Fruit fly (Drosophila melanogaster) whole organism, adult: ENCODE results near the gene AP-2mu.

Experiments used
- CG11617 ChIP-seq: fragments of 200-800 bp; sonication (Bioruptor generic); optimal IDR thresholded peaks from 2 replicates; lab custom pipeline; 2017; ENCODE audit warnings: mild to moderate bottlenecking, missing biosample characterization, missing genetic modification reagents, missing genetic modification characterization
- CG12768 ChIP-seq: fragments of 200-800 bp; sonication (Bioruptor generic); optimal IDR thresholded peaks from 2 replicates; lab custom pipeline; 2017; ENCODE audit warnings: missing biosample characterization, missing genetic modification characterization, mild to moderate bottlenecking, moderate library complexity, missing genetic modification reagents
- CG14711 ChIP-seq: fragments of 200-800 bp; sonication (Bioruptor generic); optimal IDR thresholded peaks from 2 replicates; lab custom pipeline; 2018; ENCODE audit warnings: missing biosample characterization, mild to moderate bottlenecking, missing genetic modification characterization, moderate library complexity
- CG1620 ChIP-seq: fragments of 200-800 bp; sonication (Bioruptor generic); optimal IDR thresholded peaks from 2 replicates; lab custom pipeline; 2016; ENCODE audit warnings: missing biosample characterization, missing genetic modification characterization
- CG33017 ChIP-seq: fragments of 200-800 bp; sonication (Bioruptor generic); optimal IDR thresholded peaks from 2 replicates; lab custom pipeline; 2018; ENCODE audit warnings: missing biosample characterization, mild to moderate bottlenecking, missing genetic modification characterization, moderate library complexity
- CG5204 ChIP-seq: fragments of 200-800 bp; sonication (Bioruptor generic); optimal IDR thresholded peaks from 2 replicates; lab custom pipeline; 2016; ENCODE audit warnings: missing biosample characterization, missing genetic modification characterization
- CG7045 ChIP-seq: fragments of 200-800 bp; sonication (Bioruptor generic); optimal IDR thresholded peaks from 2 replicates; lab custom pipeline; 2017; ENCODE audit warnings: missing biosample characterization, mild to moderate bottlenecking, missing genetic modification characterization
- CG7101 ChIP-seq: fragments of 200-800 bp; sonication (Bioruptor generic); optimal IDR thresholded peaks from 2 replicates; lab custom pipeline; 2018; ENCODE audit warnings: missing biosample characterization, mild to moderate bottlenecking, missing genetic modification characterization, moderate library complexity
- Clk ChIP-seq: fragments of 200-800 bp; sonication (Bioruptor generic); optimal IDR thresholded peaks from 2 replicates; lab custom pipeline; 2017; ENCODE audit warnings: missing biosample characterization, missing genetic modification characterization
- Crg-1 ChIP-seq: fragments of 200-800 bp; sonication (Bioruptor generic); optimal IDR thresholded peaks from 2 replicates; lab custom pipeline; 2016; ENCODE audit warnings: missing biosample characterization, missing genetic modification characterization
- Hr96 ChIP-seq: fragments of 200-800 bp; sonication (Bioruptor generic); optimal IDR thresholded peaks from 2 replicates; lab custom pipeline; 2016; ENCODE audit warnings: missing biosample characterization, missing genetic modification characterization
- Mnt ChIP-seq: fragments of 200-800 bp; sonication (Bioruptor generic); optimal IDR thresholded peaks from 2 replicates; lab custom pipeline; 2016; ENCODE audit warnings: missing biosample characterization, mild to moderate bottlenecking, missing genetic modification characterization
- bab1 ChIP-seq: fragments of 200-800 bp; sonication (Bioruptor generic); optimal IDR thresholded peaks from 3 replicates; lab custom pipeline; 2019; ENCODE audit warnings: missing biosample characterization, mild to moderate bottlenecking, missing genetic modification characterization, moderate library complexity
- cic ChIP-seq: fragments of 200-800 bp; sonication (Bioruptor generic); optimal IDR thresholded peaks from 2 replicates; lab custom pipeline; 2017; ENCODE audit warnings: missing biosample characterization, mild to moderate bottlenecking, missing genetic modification characterization, moderate library complexity
- cnc ChIP-seq, 2 experiments: fragments of >200 bp; optimal IDR thresholded peaks; 2 replicates each; lab custom pipeline; 2017
- kay ChIP-seq: fragments of 200-800 bp; sonication (Bioruptor generic); peaks from one replicate; lab custom pipeline; 2016; ENCODE audit warnings: missing biosample characterization, missing genetic modification characterization, borderline replicate concordance
- ovo ChIP-seq: fragments of 200-800 bp; sonication (Bioruptor generic); optimal IDR thresholded peaks from 2 replicates; lab custom pipeline; 2016; ENCODE audit warnings: missing biosample characterization, missing genetic modification characterization
- pad ChIP-seq: fragments of 200-800 bp; sonication (Bioruptor generic); optimal IDR thresholded peaks from 3 replicates; lab custom pipeline; 2017; ENCODE audit warnings: missing biosample characterization, missing genetic modification characterization, mild to moderate bottlenecking, moderate library complexity, missing genetic modification reagents
- tj ChIP-seq: fragments of 200-800 bp; sonication (Bioruptor generic); optimal IDR thresholded peaks from 3 replicates; lab custom pipeline; 2017; ENCODE audit warnings: missing biosample characterization, mild to moderate bottlenecking, missing genetic modification characterization, moderate library complexity
- toe ChIP-seq: fragments of 200-800 bp; sonication (Bioruptor generic); optimal IDR thresholded peaks from 2 replicates; lab custom pipeline; 2016; ENCODE audit warnings: missing biosample characterization, missing genetic modification characterization

AP-2mu gene

dm6 chr3R:22432200-22432804 lies 30.0 kb upstream of the AP-2mu start:
- TF ChIP-seq pad (GFP tag; lab: Kevin White, UChicago) (no peak), Clk (GFP tag; lab: Kevin White, UChicago) (no peak), cic (no peak), CG5204 (GFP tag; lab: Kevin White, UChicago) (no peak), Mnt (GFP tag; lab: Kevin White, UChicago) (no peak), tj (GFP tag; lab: Kevin White, UChicago) (no peak), CG7045 (GFP tag; lab: Kevin White, UChicago) (no peak), CG33017 (tag; lab: Kevin White, UChicago) (no peak), Hr96 (GFP tag; lab: Kevin White, UChicago) (no peak), Crg-1 (GFP tag; lab: Kevin White, UChicago) (no peak), ovo (GFP tag; lab: Kevin White, UChicago) (no peak), CG12768 (GFP tag; lab: Kevin White, UChicago) (no peak), CG7101 (tag; lab: Kevin White, UChicago) (no peak), CG11617 (GFP tag; lab: Kevin White, UChicago) (no peak)

DNA sequence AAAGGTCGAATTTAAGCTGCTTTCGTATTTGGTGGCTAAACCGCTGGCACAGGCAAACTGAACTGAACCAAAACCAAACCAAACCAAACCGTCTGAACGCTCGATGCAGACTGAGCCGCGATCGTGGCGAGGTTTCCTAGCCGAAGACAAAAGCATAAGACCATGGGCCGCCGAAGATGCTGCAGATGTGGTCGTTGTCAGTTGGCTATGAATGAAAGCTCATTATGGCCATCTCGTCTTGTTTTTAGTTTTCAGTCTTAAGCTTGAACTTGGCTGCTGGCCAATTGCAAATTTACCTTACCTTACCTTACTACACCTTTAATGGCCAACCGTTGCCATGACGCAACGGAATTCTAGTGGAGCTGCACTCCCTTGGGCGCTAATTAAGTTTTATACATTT lies 26.2 kb upstream of the AP-2mu start, which contains the start of gene CG13847:
TSS of gene CG13847 (minus strand) at position 101 of the 400 bp plus-strand sequence.
- TF ChIP-seq CG12768 (GFP tag; lab: Kevin White, UChicago) = no peak
- no peak for TF ChIP-seq CG11617 (GFP tag; lab: Kevin White, UChicago)
- no peak for TF ChIP-seq CG1620 (GFP tag; lab: Kevin White, UChicago)
- TF ChIP-seq tj (GFP tag; lab: Kevin White, UChicago) = no peak
- no peak for TF ChIP-seq ovo (GFP tag; lab: Kevin White, UChicago)
- TF ChIP-seq CG5204 (GFP tag; lab: Kevin White, UChicago) = no peak
- TF ChIP-seq Crg-1 (GFP tag; lab: Kevin White, UChicago) = no peak
- TF ChIP-seq CG7045 (GFP tag; lab: Kevin White, UChicago) = no peak
- TF ChIP-seq CG33017 (tag; lab: Kevin White, UChicago) = no peak

dm6 chr3R:22438301-22438700 lies 24.0 kb upstream of the AP-2mu start:
- TF ChIP-seq CG33017 (tag; lab: Kevin White, UChicago) = no peak
- no peak for TF ChIP-seq CG11617 (GFP tag; lab: Kevin White, UChicago)
- TF ChIP-seq tj (GFP tag; lab: Kevin White, UChicago) = no peak
- TF ChIP-seq CG7101 (tag; lab: Kevin White, UChicago) = no peak
- TF ChIP-seq toe = no peak
- TF ChIP-seq Hr96 (GFP tag; lab: Kevin White, UChicago) = no peak
- no peak for TF ChIP-seq cic
- no peak for TF ChIP-seq pad (GFP tag; lab: Kevin White, UChicago)

dm6 chr3R:22446493-22446892 lies 15.8 kb upstream of the AP-2mu start, which contains the start of gene CG12499:
CG12499 (minus strand) TSS chr3R:22446587.
- TF ChIP-seq Clk (GFP tag; lab: Kevin White, UChicago) (no peak), CG11617 (GFP tag; lab: Kevin White, UChicago) (no peak), Mnt (GFP tag; lab: Kevin White, UChicago) (peak; percentile 93), toe (no peak), cnc (optimal IDR thresholded peaks at IDR 0.05; lab: Kevin White, UChicago) (no peak), tj (GFP tag; lab: Kevin White, UChicago) (no peak), pad (GFP tag; lab: Kevin White, UChicago) (no peak), kay (GFP tag; lab: Kevin White, UChicago) (peak; percentile 93), CG14711 (tag; lab: Kevin White, UChicago) (no peak), CG7045 (GFP tag; lab: Kevin White, UChicago) (no peak), Hr96 (GFP tag; lab: Kevin White, UChicago) (no peak), CG7101 (tag; lab: Kevin White, UChicago) (no peak), CG1620 (GFP tag; lab: Kevin White, UChicago) (no peak), CG33017 (tag; lab: Kevin White, UChicago) (no peak), bab1 (GFP tag; lab: Kevin White, UChicago) (peak; percentile 3), CG12768 (GFP tag; lab: Kevin White, UChicago) (no peak), Crg-1 (GFP tag; lab: Kevin White, UChicago) (no peak)

DNA sequence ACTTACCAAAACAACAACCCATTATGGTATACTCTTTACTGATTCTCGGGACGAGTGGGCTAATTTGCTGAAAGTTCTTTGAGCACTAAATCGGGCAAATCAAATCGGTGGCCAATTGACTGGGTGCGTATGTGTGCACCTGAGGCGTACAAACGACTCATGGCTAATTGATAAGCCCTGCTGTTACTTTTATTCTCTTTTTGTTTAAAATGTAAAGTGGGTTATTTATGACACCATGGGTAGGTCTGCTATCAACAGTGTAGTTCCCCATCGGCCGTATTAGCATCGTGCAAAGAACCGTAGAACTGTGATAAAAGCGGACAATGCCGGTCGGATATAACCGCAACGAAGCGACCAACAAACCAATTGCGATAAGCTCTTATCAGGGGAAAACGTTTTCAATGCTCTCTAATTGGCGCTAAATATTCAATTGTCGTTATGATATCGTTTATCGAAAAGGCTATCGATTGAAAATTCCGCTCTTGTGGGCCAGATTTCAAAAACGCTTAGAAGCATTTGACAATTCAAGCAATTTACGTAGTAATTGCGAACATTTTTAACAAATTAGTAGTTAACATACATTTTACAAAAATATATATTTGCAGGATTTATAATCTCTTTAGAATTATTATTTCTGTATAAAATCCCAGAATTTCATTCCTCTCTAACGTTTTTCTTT lies 14.9 kb upstream of the AP-2mu start, which contains the start of gene CG34288:
TSS of gene CG34288 (minus strand) at position 69 of the 679 bp plus-strand sequence.
- TF ChIP-seq Mnt (GFP tag; lab: Kevin White, UChicago) = peak; percentile 75
- TF ChIP-seq Crg-1 (GFP tag; lab: Kevin White, UChicago) = no peak
- no peak for TF ChIP-seq ovo (GFP tag; lab: Kevin White, UChicago)
- TF ChIP-seq CG14711 (tag; lab: Kevin White, UChicago) = no peak
- peak; percentile 14 for TF ChIP-seq pad (GFP tag; lab: Kevin White, UChicago)
- no peak for TF ChIP-seq tj (GFP tag; lab: Kevin White, UChicago)
- TF ChIP-seq CG1620 (GFP tag; lab: Kevin White, UChicago) = no peak
- TF ChIP-seq CG33017 (tag; lab: Kevin White, UChicago) = peak; percentile 38
- TF ChIP-seq CG7045 (GFP tag; lab: Kevin White, UChicago) = no peak
- peak; percentile 52 for TF ChIP-seq CG7101 (tag; lab: Kevin White, UChicago)
- TF ChIP-seq cic = peak; percentile 87
- TF ChIP-seq toe = peak; percentile 15
- peak; percentile 9 for TF ChIP-seq Hr96 (GFP tag; lab: Kevin White, UChicago)
- peak; percentile 62 for TF ChIP-seq kay (GFP tag; lab: Kevin White, UChicago)
- TF ChIP-seq CG12768 (GFP tag; lab: Kevin White, UChicago) = peak; percentile 48
